Fruit fly (Drosophila melanogaster): Measurements from ENCODE around the gene Or9a.
A peak's percentile ranks its signal among the peaks of the same experiment; 100 is the strongest.

The Or9a gene

DNA sequence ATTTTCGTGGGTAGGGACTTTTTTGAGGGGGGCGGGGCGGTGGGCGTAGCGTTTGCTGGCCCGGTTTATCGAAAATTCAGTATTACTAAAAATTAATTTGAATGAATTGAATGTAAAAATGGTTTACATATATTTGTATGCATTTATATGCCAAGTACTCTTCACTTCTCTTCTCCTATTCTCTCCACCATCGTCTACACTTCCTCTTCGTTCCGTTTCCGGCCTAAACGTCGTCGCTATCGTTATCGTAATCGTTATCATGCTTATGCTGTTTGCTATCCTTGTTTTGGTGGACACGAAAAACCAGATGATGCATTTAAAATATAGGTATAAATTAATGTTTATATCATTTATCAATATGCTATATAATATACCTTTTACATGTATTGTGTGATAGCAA, 2.5 kb upstream of the Or9a start:
- no peak for TF ChIP-seq noc (tag; optimal IDR thresholded peaks at IDR 0.05)

DNA sequence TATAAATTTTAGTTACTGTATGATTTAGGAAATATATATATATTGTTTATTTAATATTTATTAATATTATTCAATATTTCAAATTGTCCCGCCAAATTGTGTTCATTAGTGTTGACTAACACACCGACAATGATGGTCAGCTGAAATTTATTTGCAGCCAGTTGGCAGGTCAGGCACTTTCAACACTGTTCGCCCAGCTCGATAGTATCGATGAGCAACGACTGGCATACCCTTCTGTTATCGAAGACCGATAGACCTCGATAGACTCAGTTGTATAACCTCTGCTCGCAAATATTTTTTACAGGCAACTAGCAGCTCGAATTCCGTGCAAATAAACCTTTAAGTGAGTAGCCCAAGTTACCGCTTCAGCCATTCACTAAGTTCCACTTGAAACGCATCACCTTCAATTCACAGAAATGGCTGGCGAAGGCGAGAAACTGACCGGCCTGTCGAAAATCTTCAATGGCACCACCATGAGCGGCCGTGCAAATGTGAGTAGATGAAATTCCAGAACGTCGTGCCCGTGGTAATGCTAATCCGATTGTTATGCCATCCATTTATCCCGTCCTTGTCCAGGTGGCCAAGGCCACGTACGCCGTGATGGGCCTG, 1.1 kb upstream of the Or9a start, which contains the start of gene Neb-cGP:
TSS of gene Neb-cGP (plus strand) at position 231 of the 609 bp plus-strand sequence.
- TF ChIP-seq noc (tag; optimal IDR thresholded peaks at IDR 0.05), result peak; percentile 43

DNA sequence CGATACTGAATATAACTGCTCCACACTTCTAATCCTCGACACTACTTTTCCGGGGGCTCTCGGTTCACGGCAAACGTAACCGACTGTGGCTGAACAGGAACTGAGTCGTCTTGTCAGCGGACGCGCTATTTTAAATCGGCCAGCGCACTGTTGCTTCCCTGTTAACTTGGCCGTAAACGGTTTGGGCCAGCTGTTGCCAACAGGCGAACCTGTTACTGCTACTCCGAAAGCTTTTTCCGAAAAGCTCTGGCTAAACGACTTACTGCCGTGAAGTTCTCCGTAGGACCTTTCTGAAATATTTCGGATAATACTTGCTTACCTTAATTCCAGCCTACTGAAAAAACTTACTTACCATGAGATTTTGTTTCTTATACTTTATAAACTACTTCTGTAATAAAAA, 4.7 kb downstream of the Or9a start, which contains the start of gene CG32683:
TSS of gene CG32683 (minus strand) at position 101 of the 400 bp plus-strand sequence.
- TF ChIP-seq noc (tag; optimal IDR thresholded peaks at IDR 0.05), result no peak

DNA sequence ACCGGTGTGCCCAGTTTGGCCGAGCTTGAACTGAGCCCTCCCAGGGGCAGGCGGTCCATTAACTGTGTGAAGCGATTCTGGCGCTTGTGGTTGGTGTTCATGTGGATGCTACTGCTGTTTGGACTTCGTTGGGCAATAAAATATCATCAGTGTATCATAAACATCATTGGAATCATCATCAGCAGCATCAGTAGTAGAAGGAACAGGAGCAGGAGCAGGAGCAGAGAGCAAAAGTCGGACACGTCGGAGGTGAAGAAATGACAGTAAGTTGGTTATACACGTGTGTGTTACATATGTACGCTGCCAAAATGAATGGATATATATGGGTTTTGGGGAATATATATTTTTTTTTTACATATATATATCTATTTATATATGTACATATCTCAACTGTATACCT, 26.8 kb downstream of the Or9a start, which contains the start of gene CG12640:
TSS of gene CG12640 (minus strand) at position 101 of the 400 bp plus-strand sequence.
- no peak for TF ChIP-seq noc (tag; optimal IDR thresholded peaks at IDR 0.05)

DNA sequence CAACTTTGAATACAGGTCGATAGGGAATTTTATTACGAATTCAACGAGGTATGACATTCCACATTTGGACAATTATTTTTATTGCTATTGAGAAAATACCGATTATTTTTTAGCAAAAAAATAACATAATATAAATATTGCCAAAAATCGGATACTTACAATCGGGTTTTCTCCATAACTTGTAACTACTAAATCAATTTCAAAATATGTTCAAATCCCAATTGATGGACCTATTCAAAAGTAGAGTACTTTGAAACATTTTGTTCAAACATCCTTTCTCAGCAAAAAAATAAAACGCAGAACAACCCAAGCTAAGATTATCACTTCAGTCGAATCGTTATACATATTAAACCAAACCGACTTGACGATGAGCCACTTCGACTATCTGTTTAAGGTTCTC, 42.3 kb downstream of the Or9a start, which contains the start of gene RabX2:
TSS of gene RabX2 (plus strand) at position 301 of the 400 bp plus-strand sequence.
- no peak for TF ChIP-seq noc (tag; optimal IDR thresholded peaks at IDR 0.05)

All from whole organism, larva.